Worm (Caenorhabditis elegans): ENCODE measurements around the gene igcm-1.
A peak's percentile ranks its signal among the peaks of the same experiment; 100 is the strongest.

The igcm-1 gene

ce11 chrX:827502-827901 lies 23.8 kb downstream of the igcm-1 start (continued):
- no peak for TF ChIP-seq hlh-30 (tag; optimal IDR thresholded peaks at IDR 0.05; ENCODE audit: insufficient read depth)
- TF ChIP-seq sox-4 (tag; optimal IDR thresholded peaks at IDR 0.05): no peak

DNA sequence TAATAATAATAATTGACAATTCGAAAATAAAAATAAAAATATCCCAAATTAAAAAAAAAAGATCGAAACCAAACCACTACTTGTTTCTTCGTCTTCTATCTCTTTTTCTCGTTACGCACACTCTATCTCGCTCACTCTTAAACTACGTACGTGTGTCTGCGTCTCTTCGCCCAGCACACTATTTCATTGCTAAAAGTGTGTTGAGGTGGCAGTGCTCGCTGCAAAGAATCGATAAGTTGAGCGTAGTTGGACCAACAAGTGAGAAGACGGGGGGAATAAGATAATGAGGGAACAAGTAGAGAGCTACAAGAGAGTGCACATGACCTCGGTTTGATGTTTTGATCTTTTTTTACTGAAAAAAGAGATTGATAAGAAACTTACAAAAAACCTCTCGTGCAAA lies 25.4 kb downstream of the igcm-1 start:
- TF ChIP-seq ceh-30 (tag; optimal IDR thresholded peaks at IDR 0.05): no peak
- TF ChIP-seq C08G9.2 (tag; optimal IDR thresholded peaks at IDR 0.05): no peak
- TF ChIP-seq hlh-6 (tag; optimal IDR thresholded peaks at IDR 0.05): no peak
- TF ChIP-seq ceh-14 (tag; optimal IDR thresholded peaks at IDR 0.05): no peak
- no peak for TF ChIP-seq ets-4 (tag; optimal IDR thresholded peaks at IDR 0.05)
- TF ChIP-seq hlh-30 (tag; optimal IDR thresholded peaks at IDR 0.05; ENCODE audit: insufficient read depth): peak; percentile 15
- TF ChIP-seq ref-2 (tag; optimal IDR thresholded peaks at IDR 0.05): no peak
- peak; percentile 92 for TF ChIP-seq ceh-48 (tag; optimal IDR thresholded peaks at IDR 0.05)
- TF ChIP-seq pha-4 (tag; optimal IDR thresholded peaks at IDR 0.05): no peak
- TF ChIP-seq syd-9 (tag; optimal IDR thresholded peaks at IDR 0.05): no peak
- no peak for TF ChIP-seq ceh-18 (tag; optimal IDR thresholded peaks at IDR 0.05)
- peak; percentile 16 for TF ChIP-seq elt-2 (tag; optimal IDR thresholded peaks at IDR 0.05)
- peak; percentile 47 for TF ChIP-seq sdc-2 (tag; optimal IDR thresholded peaks at IDR 0.05)
- peak; percentile 41 for TF ChIP-seq tbx-2 (tag; optimal IDR thresholded peaks at IDR 0.05)
- TF ChIP-seq ceh-31 (tag; optimal IDR thresholded peaks at IDR 0.05): peak; percentile 65
- TF ChIP-seq unc-42 (tag; optimal IDR thresholded peaks at IDR 0.05): peak; percentile 41
- TF ChIP-seq nfya-1 (tag; optimal IDR thresholded peaks at IDR 0.05): peak; percentile 33
- no peak for TF ChIP-seq pros-1 (tag; optimal IDR thresholded peaks at IDR 0.05)
- TF ChIP-seq eyg-1 (tag; optimal IDR thresholded peaks at IDR 0.05): no peak
- no peak for TF ChIP-seq pqm-1 (tag; optimal IDR thresholded peaks at IDR 0.05)

DNA sequence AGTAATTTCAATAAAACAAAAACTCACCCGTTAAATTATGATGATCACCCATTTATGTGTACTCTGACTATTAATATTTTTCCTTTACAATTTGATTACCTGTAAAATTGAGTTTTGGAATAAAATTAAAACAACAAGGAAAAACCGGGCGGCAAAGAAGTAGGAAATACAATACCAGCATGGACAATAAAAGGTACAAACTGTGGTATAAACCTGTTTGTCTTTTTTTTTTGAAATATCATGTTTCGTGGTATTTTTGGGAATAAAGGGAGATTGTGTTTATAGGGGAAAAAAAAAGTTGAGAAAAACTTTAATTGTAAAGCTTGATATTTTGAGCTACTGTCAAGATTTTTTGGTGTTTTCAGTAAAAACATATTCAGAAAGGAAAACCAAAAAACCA lies 25.9 kb downstream of the igcm-1 start, which contains the start of gene daf-3:
TSS of gene daf-3 (minus strand) at position 101 of the 400 bp plus-strand sequence.
- TF ChIP-seq hlh-15 (tag; optimal IDR thresholded peaks at IDR 0.05) (no peak), gmeb-2 (tag; optimal IDR thresholded peaks at IDR 0.05) (no peak), pha-4 (tag; optimal IDR thresholded peaks at IDR 0.05) (no peak), K09A11.1 (tag; optimal IDR thresholded peaks at IDR 0.05; ENCODE audit: insufficient read depth) (no peak), unc-42 (tag; optimal IDR thresholded peaks at IDR 0.05) (no peak), K02D7.2 (tag; optimal IDR thresholded peaks at IDR 0.05) (no peak), rnt-1 (tag; optimal IDR thresholded peaks at IDR 0.05) (no peak), elt-2 (tag; optimal IDR thresholded peaks at IDR 0.05) (no peak)

- TF ChIP-seq ceh-34 (tag; optimal IDR thresholded peaks at IDR 0.05): no peak
- TF ChIP-seq pros-1 (tag; optimal IDR thresholded peaks at IDR 0.05): no peak
- TF ChIP-seq K09A11.1 (tag; optimal IDR thresholded peaks at IDR 0.05; ENCODE audit: insufficient read depth): no peak
- no peak for TF ChIP-seq tbx-2 (tag; optimal IDR thresholded peaks at IDR 0.05)
- TF ChIP-seq Y22D7AL.16 (tag; optimal IDR thresholded peaks at IDR 0.05): no peak
- no peak for TF ChIP-seq hlh-8 (tag; optimal IDR thresholded peaks at IDR 0.05)
- no peak for TF ChIP-seq hlh-30 (tag; optimal IDR thresholded peaks at IDR 0.05; ENCODE audit: insufficient read depth)
- no peak for TF ChIP-seq pag-3 (tag; optimal IDR thresholded peaks at IDR 0.05; ENCODE audit: borderline replicate concordance)
- no peak for TF ChIP-seq pha-2 (tag; optimal IDR thresholded peaks at IDR 0.05)
- no peak for TF ChIP-seq tbx-7 (tag; optimal IDR thresholded peaks at IDR 0.05)
- TF ChIP-seq fax-1 (tag; optimal IDR thresholded peaks at IDR 0.05): no peak
- no peak for TF ChIP-seq nfya-1 (tag; optimal IDR thresholded peaks at IDR 0.05)
- no peak for TF ChIP-seq pax-1 (tag; optimal IDR thresholded peaks at IDR 0.05)
- no peak for TF ChIP-seq elt-2 (tag; optimal IDR thresholded peaks at IDR 0.05)
- TF ChIP-seq ceh-18 (tag; optimal IDR thresholded peaks at IDR 0.05): no peak
- TF ChIP-seq unc-86 (tag; optimal IDR thresholded peaks at IDR 0.05): no peak
- no peak for TF ChIP-seq sox-4 (tag; optimal IDR thresholded peaks at IDR 0.05)
- TF ChIP-seq ama-1 (optimal IDR thresholded peaks at IDR 0.05): no peak
Observed at ce11 chrX:823736-824135, 27.6 kb downstream of the igcm-1 start.

ce11 chrX:817984-818383 lies 33.3 kb downstream of the igcm-1 start:
- TF ChIP-seq K09A11.1 (tag; optimal IDR thresholded peaks at IDR 0.05; ENCODE audit: insufficient read depth) (no peak), fax-1 (tag; optimal IDR thresholded peaks at IDR 0.05) (no peak), Y22D7AL.16 (tag; optimal IDR thresholded peaks at IDR 0.05) (no peak), nhr-232 (tag; optimal IDR thresholded peaks at IDR 0.05) (no peak)

All from whole organism, late embryonic.